Worm (Caenorhabditis elegans): ENCODE data around the gene clec-3.

The clec-3 gene

ce11 chrII:3055531-3055930 lies 35.8 kb upstream of the clec-3 start (continued):
- TF ChIP-seq xbp-1 (tag; optimal IDR thresholded peaks at IDR 0.05) (no peak), C34B4.2 (tag; optimal IDR thresholded peaks at IDR 0.05) (no peak), pax-3 (tag; optimal IDR thresholded peaks at IDR 0.05) (no peak), mep-1 (tag; optimal IDR thresholded peaks at IDR 0.05) (peak; percentile 33), nhr-237 (tag; optimal IDR thresholded peaks at IDR 0.05) (no peak), dpl-1 (GFP tag; optimal IDR thresholded peaks at IDR 0.05) (peak in 1 of 3 experiments; percentile 9), efl-3 (GFP tag; optimal IDR thresholded peaks at IDR 0.05) (no peak), hlh-4 (tag; optimal IDR thresholded peaks at IDR 0.05) (no peak), C04F5.9 (tag; optimal IDR thresholded peaks at IDR 0.05) (no peak), mef-2 (tag; optimal IDR thresholded peaks at IDR 0.05) (no peak), sox-4 (tag; optimal IDR thresholded peaks at IDR 0.05) (no peak), fkh-10 (GFP tag; optimal IDR thresholded peaks at IDR 0.05) (no peak), nhr-84 (tag; optimal IDR thresholded peaks at IDR 0.05) (no peak), ztf-4 (tag; optimal IDR thresholded peaks at IDR 0.05) (no peak), irx-1 (tag; optimal IDR thresholded peaks at IDR 0.05) (no peak), rnt-1 (tag; optimal IDR thresholded peaks at IDR 0.05) (peak; percentile 24), mdl-1 (tag; optimal IDR thresholded peaks at IDR 0.05) (no peak), lin-35 (GFP tag; optimal IDR thresholded peaks at IDR 0.05) (peak; percentile 20 to 22), ceh-82 (tag; optimal IDR thresholded peaks at IDR 0.05) (peak in 1 of 3 experiments; percentile 49), aha-1 (tag; optimal IDR thresholded peaks at IDR 0.05) (no peak), elt-3 (tag; optimal IDR thresholded peaks at IDR 0.05) (no peak), fos-1 (tag; optimal IDR thresholded peaks at IDR 0.05) (no peak), sptf-1 (tag; optimal IDR thresholded peaks at IDR 0.05) (no peak), skn-1 (tag; optimal IDR thresholded peaks at IDR 0.05) (peak; percentile 17)

- peak; percentile 30 for TF ChIP-seq fkh-8 (tag; optimal IDR thresholded peaks at IDR 0.05)
- no peak for TF ChIP-seq ceh-90 (tag; optimal IDR thresholded peaks at IDR 0.05)
- TF ChIP-seq nhr-71 (tag; optimal IDR thresholded peaks at IDR 0.05), result peak; percentile 36
- TF ChIP-seq jun-1 (tag; optimal IDR thresholded peaks at IDR 0.05), result no peak
- TF ChIP-seq snpc-4 (tag; optimal IDR thresholded peaks at IDR 0.05), result no peak
- TF ChIP-seq lin-14 (GFP tag; optimal IDR thresholded peaks at IDR 0.05), result peak; percentile 67
- TF ChIP-seq nhr-84 (tag; optimal IDR thresholded peaks at IDR 0.05), result no peak
- TF ChIP-seq snu-23 (GFP tag; optimal IDR thresholded peaks at IDR 0.05), result peak; percentile 55
- TF ChIP-seq lin-35 (GFP tag; optimal IDR thresholded peaks at IDR 0.05), result peak in 1 of 2 experiments; percentile 17
- TF ChIP-seq C34B4.2 (tag; optimal IDR thresholded peaks at IDR 0.05), result no peak
- no peak for TF ChIP-seq nhr-12 (tag; optimal IDR thresholded peaks at IDR 0.05)
- peak; percentile 47 for TF ChIP-seq nhr-47 (tag; optimal IDR thresholded peaks at IDR 0.05)
- TF ChIP-seq nhr-20 (tag; optimal IDR thresholded peaks at IDR 0.05), result peak; percentile 33
- TF ChIP-seq lin-39 (tag; optimal IDR thresholded peaks at IDR 0.05), result no peak
- TF ChIP-seq sup-37 (GFP tag; optimal IDR thresholded peaks at IDR 0.05), result no peak
- no peak for TF ChIP-seq unc-86 (tag; optimal IDR thresholded peaks at IDR 0.05)
- peak; percentile 15 to 17 for TF ChIP-seq efl-1 (optimal IDR thresholded peaks at IDR 0.05)
- peak in 1 of 2 experiments; percentile 82 for TF ChIP-seq efl-1 (GFP tag; optimal IDR thresholded peaks at IDR 0.05 in 1 of 2)
- peak; percentile 39 for TF ChIP-seq swsn-7 (tag; optimal IDR thresholded peaks at IDR 0.05)
- no peak for TF ChIP-seq hlh-4 (tag; optimal IDR thresholded peaks at IDR 0.05)
- peak in 1 of 3 experiments; percentile 28 for TF ChIP-seq ceh-82 (tag; optimal IDR thresholded peaks at IDR 0.05)
- TF ChIP-seq rnt-1 (tag; optimal IDR thresholded peaks at IDR 0.05), result peak; percentile 35
- peak in 1 of 3 experiments; percentile 5 for TF ChIP-seq dpl-1 (GFP tag; optimal IDR thresholded peaks at IDR 0.05)
- TF ChIP-seq dsc-1 (tag; optimal IDR thresholded peaks at IDR 0.05), result peak; percentile 12
- peak; percentile 38 for TF ChIP-seq tbx-2 (tag; optimal IDR thresholded peaks at IDR 0.05)
- peak in 1 of 2 experiments; percentile 6 for TF ChIP-seq ztf-11 (tag; optimal IDR thresholded peaks at IDR 0.05)
- TF ChIP-seq nhr-237 (tag; optimal IDR thresholded peaks at IDR 0.05), result no peak
- peak; percentile 11 for TF ChIP-seq C04F5.9 (tag; optimal IDR thresholded peaks at IDR 0.05)
- no peak for TF ChIP-seq unc-130 (tag; optimal IDR thresholded peaks at IDR 0.05)
- TF ChIP-seq ceh-8 (GFP tag; optimal IDR thresholded peaks at IDR 0.05), result no peak
- TF ChIP-seq nhr-77 (tag; optimal IDR thresholded peaks at IDR 0.05), result no peak
Measured at ce11 chrII:3054622-3055021, 34.9 kb upstream of the clec-3 start.

All from whole organism, L1 larva.